In genomic region chr2L:3004601-3005000, dm6 we compare ENCODE assay signal across 4 fruit fly cellular contexts.
TF ChIP-seq lines count a peak whose summit lies in the region.

No protein-coding gene starts in this region.

- no peak for TF ChIP-seq CTCF in whole organism, embryonic (GFP tag; optimal IDR thresholded peaks at IDR 0.05; lab: Kevin White, UChicago)

TF ChIP-seq in whole organism, embryonic, 481 proteins besides CTCF, POLR2A, EP300 and RAD21 (continues in another document):
- peak; percentile 1 for TF ChIP-seq CG2712 (tag; optimal IDR thresholded peaks at IDR 0.05; lab: Kevin White, UChicago)
- TF ChIP-seq CG43689 (GFP tag; IDR thresholded peaks at IDR 0.05; lab: Robert Waterston, UW) = no peak
- TF ChIP-seq CG14050 (GFP tag; IDR thresholded peaks at IDR 0.05; lab: Robert Waterston, UW) = no peak
- TF ChIP-seq CG1647 (GFP tag; optimal IDR thresholded peaks at IDR 0.05; lab: Kevin White, UChicago) = no peak
- no peak for TF ChIP-seq CG13296 (GFP tag; optimal IDR thresholded peaks at IDR 0.05; lab: Kevin White, UChicago)
- no peak for TF ChIP-seq CG8388 (GFP tag; optimal IDR thresholded peaks at IDR 0.05; lab: Kevin White, UChicago)
- no peak for TF ChIP-seq pzg (GFP tag; optimal IDR thresholded peaks at IDR 0.05; lab: Kevin White, UChicago)
- no peak for TF ChIP-seq CG7357 (GFP tag; IDR thresholded peaks at IDR 0.05; lab: Robert Waterston, UW)
- no peak for TF ChIP-seq CG11398 (GFP tag; optimal IDR thresholded peaks at IDR 0.05; lab: Kevin White, UChicago)
- no peak for TF ChIP-seq peb (GFP tag; IDR thresholded peaks at IDR 0.05; lab: Robert Waterston, UW)
- TF ChIP-seq rib (GFP tag; IDR thresholded peaks at IDR 0.05; lab: Robert Waterston, UW) = no peak
- no peak for TF ChIP-seq Hr3 (GFP tag; optimal IDR thresholded peaks at IDR 0.05; lab: Kevin White, UChicago)
- no peak for TF ChIP-seq nerfin-2 (GFP tag; IDR thresholded peaks at IDR 0.05; lab: Robert Waterston, UW; ENCODE audit: partially characterized antibody)
- no peak for TF ChIP-seq fd96Cb (tag; optimal IDR thresholded peaks at IDR 0.05; lab: Kevin White, UChicago)
- no peak for TF ChIP-seq CG12769 (tag; optimal IDR thresholded peaks at IDR 0.05; lab: Kevin White, UChicago)
- TF ChIP-seq Med (GFP tag; lab: Kevin White, UChicago) = peak; percentile 77
- TF ChIP-seq BEAF-32 (GFP tag; optimal IDR thresholded peaks at IDR 0.05; lab: Kevin White, UChicago) = no peak
- no peak for TF ChIP-seq p53 (GFP tag; optimal IDR thresholded peaks at IDR 0.05; lab: Kevin White, UChicago)
- TF ChIP-seq CG14441 (GFP tag; IDR thresholded peaks at IDR 0.05; lab: Robert Waterston, UW) = no peak
- no peak for TF ChIP-seq ewg (GFP tag; optimal IDR thresholded peaks at IDR 0.05; lab: Kevin White, UChicago)
- no peak for TF ChIP-seq gsb (GFP tag; IDR thresholded peaks at IDR 0.05; lab: Robert Waterston, UW)
- TF ChIP-seq NFAT (GFP tag; IDR thresholded peaks at IDR 0.05; lab: Robert Waterston, UW) = no peak
- TF ChIP-seq zf30C (GFP tag; optimal IDR thresholded peaks at IDR 0.05; lab: Kevin White, UChicago) = peak; percentile 30
- no peak for TF ChIP-seq Dek (tag; optimal IDR thresholded peaks at IDR 0.05; lab: Kevin White, UChicago)

TF ChIP-seq in whole organism, prepupa, 60 proteins besides CTCF, POLR2A, EP300 and RAD21 (continues in another document):
- TF ChIP-seq Lpt (GFP tag; optimal IDR thresholded peaks at IDR 0.05; lab: Kevin White, UChicago) = no peak
- no peak for TF ChIP-seq Blimp-1 (GFP tag; optimal IDR thresholded peaks at IDR 0.05; lab: Kevin White, UChicago)
- TF ChIP-seq CG3919 (GFP tag; optimal IDR thresholded peaks at IDR 0.05; lab: Kevin White, UChicago) = peak; percentile 65
- peak; percentile 76 for TF ChIP-seq esn (GFP tag; optimal IDR thresholded peaks at IDR 0.05; lab: Kevin White, UChicago)
- peak; percentile 27 to 38 for TF ChIP-seq ss (GFP tag; optimal IDR thresholded peaks at IDR 0.05; lab: Kevin White, UChicago)
- TF ChIP-seq CG32006 (GFP tag; optimal IDR thresholded peaks at IDR 0.05; lab: Kevin White, UChicago) = peak; percentile 3
- TF ChIP-seq CG3032 (tag; optimal IDR thresholded peaks at IDR 0.05; lab: Kevin White, UChicago) = peak; percentile 22
- TF ChIP-seq CG10669 (GFP tag; optimal IDR thresholded peaks at IDR 0.05; lab: Kevin White, UChicago) = peak; percentile 22
- peak; percentile 49 for TF ChIP-seq cyc (GFP tag; optimal IDR thresholded peaks at IDR 0.05; lab: Kevin White, UChicago)
- TF ChIP-seq topi (GFP tag; optimal IDR thresholded peaks at IDR 0.05; lab: Kevin White, UChicago) = peak; percentile 29
- peak; percentile 48 for TF ChIP-seq Ets96B (tag; optimal IDR thresholded peaks at IDR 0.05; lab: Kevin White, UChicago)
- TF ChIP-seq CG34406 (GFP tag; optimal IDR thresholded peaks at IDR 0.05; lab: Kevin White, UChicago) = peak; percentile 58
- peak; percentile 16 for TF ChIP-seq Ets21C (GFP tag; optimal IDR thresholded peaks at IDR 0.05; lab: Kevin White, UChicago)
- no peak for TF ChIP-seq fkh (GFP tag; optimal IDR thresholded peaks at IDR 0.05; lab: Kevin White, UChicago)
- TF ChIP-seq CG11902 (GFP tag; optimal IDR thresholded peaks at IDR 0.05; lab: Kevin White, UChicago) = peak; percentile 11
- TF ChIP-seq CG6792 (GFP tag; optimal IDR thresholded peaks at IDR 0.05; lab: Kevin White, UChicago) = peak; percentile 53
- peak; percentile 25 for TF ChIP-seq CG9139 (GFP tag; optimal IDR thresholded peaks at IDR 0.05; lab: Kevin White, UChicago)
- TF ChIP-seq Sox102F (GFP tag; optimal IDR thresholded peaks at IDR 0.05; lab: Kevin White, UChicago) = peak; percentile 51
- peak; percentile 66 for TF ChIP-seq CG6163 (GFP tag; IDR thresholded peaks at IDR 0.05; lab: Robert Waterston, UW)
- no peak for TF ChIP-seq CG8119 (GFP tag; IDR thresholded peaks at IDR 0.05; lab: Robert Waterston, UW)
- TF ChIP-seq Hr38 (GFP tag; optimal IDR thresholded peaks at IDR 0.05; lab: Kevin White, UChicago) = no peak
- peak; percentile 19 for TF ChIP-seq achi (GFP tag; optimal IDR thresholded peaks at IDR 0.05; lab: Kevin White, UChicago)
- peak; percentile 40 for TF ChIP-seq acj6 (GFP tag; optimal IDR thresholded peaks at IDR 0.05; lab: Kevin White, UChicago)
- TF ChIP-seq CG4318 (GFP tag; optimal IDR thresholded peaks at IDR 0.05; lab: Kevin White, UChicago) = no peak

TF ChIP-seq in whole organism, pupa, 21 proteins besides CTCF, POLR2A, EP300 and RAD21:
- TF ChIP-seq rn (GFP tag; IDR thresholded peaks at IDR 0.05; lab: Robert Waterston, UW) (no peak), fd96Ca (GFP tag; IDR thresholded peaks at IDR 0.05; lab: Robert Waterston, UW) (peak; percentile 55; the same call in 2 of the 3 replicates), CG8301 (tag; optimal IDR thresholded peaks at IDR 0.05; lab: Kevin White, UChicago) (no peak), Pif1B (GFP tag; optimal IDR thresholded peaks at IDR 0.05; lab: Kevin White, UChicago) (peak; percentile 4), Ets98B (GFP tag; IDR thresholded peaks at IDR 0.05; lab: Robert Waterston, UW) (no peak), CG4496 (GFP tag; IDR thresholded peaks at IDR 0.05; lab: Robert Waterston, UW) (peak; percentile 44; the same call in 2 of the 3 replicates), CG13204 (GFP tag; optimal IDR thresholded peaks at IDR 0.05; lab: Kevin White, UChicago) (peak; percentile 33), CG32121 (GFP tag; IDR thresholded peaks at IDR 0.05; lab: Robert Waterston, UW) (no peak), CG14655 (GFP tag; optimal IDR thresholded peaks at IDR 0.05; lab: Kevin White, UChicago) (no peak), CG12605 (GFP tag; IDR thresholded peaks at IDR 0.05; lab: Robert Waterston, UW) (no peak), CG9948 (tag; optimal IDR thresholded peaks at IDR 0.05; lab: Kevin White, UChicago) (peak; percentile 10), gl (tag; optimal IDR thresholded peaks at IDR 0.05; lab: Kevin White, UChicago) (peak; percentile 3), CG8159 (tag; optimal IDR thresholded peaks at IDR 0.05; lab: Kevin White, UChicago) (peak; percentile 41), Snoo (tag; optimal IDR thresholded peaks at IDR 0.05; lab: Kevin White, UChicago) (peak; percentile 11), Pif1A (GFP tag; optimal IDR thresholded peaks at IDR 0.05; lab: Kevin White, UChicago) (peak; percentile 18), CG10348 (GFP tag; IDR thresholded peaks at IDR 0.05; lab: Robert Waterston, UW) (no peak), D1 (tag; optimal IDR thresholded peaks at IDR 0.05; lab: Kevin White, UChicago) (no peak), EcR (GFP tag; optimal IDR thresholded peaks at IDR 0.05; lab: Kevin White, UChicago) (peak; percentile 61), CG17806 (tag; optimal IDR thresholded peaks at IDR 0.05; lab: Kevin White, UChicago) (peak; percentile 53), CG34367 (tag; optimal IDR thresholded peaks at IDR 0.05; lab: Kevin White, UChicago) (peak; percentile 25), CG15710 (tag; optimal IDR thresholded peaks at IDR 0.05; lab: Kevin White, UChicago) (peak; percentile 45)
TF ChIP-seq in whole organism, pupa: peak in this region for 13.

TF ChIP-seq in whole organism, wandering third instar larva, 38 proteins besides CTCF, POLR2A, EP300 and RAD21 (continues in another document):
- TF ChIP-seq Mio (GFP tag; optimal IDR thresholded peaks at IDR 0.05; lab: Kevin White, UChicago) (no peak), CrebA (GFP tag; optimal IDR thresholded peaks at IDR 0.05; lab: Kevin White, UChicago; ENCODE audit: borderline replicate concordance) (no peak), Dif (GFP tag; optimal IDR thresholded peaks at IDR 0.05; lab: Kevin White, UChicago; ENCODE audit: partially characterized antibody) (no peak), dmrt93B (GFP tag; optimal IDR thresholded peaks at IDR 0.05; lab: Kevin White, UChicago) (no peak), tai (GFP tag; optimal IDR thresholded peaks at IDR 0.05; lab: Kevin White, UChicago) (no peak), GATAd (GFP tag; optimal IDR thresholded peaks at IDR 0.05; lab: Kevin White, UChicago) (no peak), foxo (GFP tag; optimal IDR thresholded peaks at IDR 0.05; lab: Kevin White, UChicago) (peak in 1 of 2 experiments; percentile 64), fru (GFP tag; optimal IDR thresholded peaks at IDR 0.05; lab: Kevin White, UChicago) (peak; percentile 62), Myc (optimal IDR thresholded peaks at IDR 0.05; lab: Kevin White, UChicago) (no peak), Jra (GFP tag; optimal IDR thresholded peaks at IDR 0.05; lab: Kevin White, UChicago) (no peak), Hnf4 (GFP tag; optimal IDR thresholded peaks at IDR 0.05; lab: Kevin White, UChicago) (peak; percentile 21), OdsH (GFP tag; optimal IDR thresholded peaks at IDR 0.05; lab: Kevin White, UChicago) (peak; percentile 2), Hr78 (GFP tag; optimal IDR thresholded peaks at IDR 0.05; lab: Kevin White, UChicago) (no peak), Dfd (GFP tag; optimal IDR thresholded peaks at IDR 0.05; lab: Kevin White, UChicago) (no peak), lola (GFP tag; optimal IDR thresholded peaks at IDR 0.05; lab: Kevin White, UChicago) (no peak), N (GFP tag; optimal IDR thresholded peaks at IDR 0.05; lab: Kevin White, UChicago) (no peak), Rel (GFP tag; optimal IDR thresholded peaks at IDR 0.05; lab: Kevin White, UChicago) (no peak), Rel (tag; optimal IDR thresholded peaks at IDR 0.05; lab: Kevin White, UChicago) (no peak), HLH106 (tag; optimal IDR thresholded peaks at IDR 0.05; lab: Kevin White, UChicago) (peak; percentile 47), jim (GFP tag; optimal IDR thresholded peaks at IDR 0.05; lab: Kevin White, UChicago) (no peak), Hr83 (GFP tag; optimal IDR thresholded peaks at IDR 0.05; lab: Kevin White, UChicago; ENCODE audit: poor library complexity, severe bottlenecking) (no peak), usp (GFP tag; optimal IDR thresholded peaks at IDR 0.05; lab: Kevin White, UChicago) (no peak), ey (GFP tag; optimal IDR thresholded peaks at IDR 0.05; lab: Kevin White, UChicago) (peak; percentile 22), sage (GFP tag; optimal IDR thresholded peaks at IDR 0.05; lab: Kevin White, UChicago) (no peak), psq (GFP tag; optimal IDR thresholded peaks at IDR 0.05; lab: Kevin White, UChicago) (peak; percentile 31), dl (GFP tag; optimal IDR thresholded peaks at IDR 0.05; lab: Kevin White, UChicago; ENCODE audit: insufficient read depth in 1 of 2, partially characterized antibody in 2 of 2) (no peak), CG9705 (GFP tag; optimal IDR thresholded peaks at IDR 0.05; lab: Kevin White, UChicago) (no peak), h (GFP tag; optimal IDR thresholded peaks at IDR 0.05; lab: Kevin White, UChicago) (peak; percentile 37), Sp1 (GFP tag; optimal IDR thresholded peaks at IDR 0.05; lab: Kevin White, UChicago) (peak; percentile 36), woc (GFP tag; optimal IDR thresholded peaks at IDR 0.05; lab: Kevin White, UChicago) (peak; percentile 10), brk (GFP tag; optimal IDR thresholded peaks at IDR 0.05; lab: Kevin White, UChicago) (no peak), br (GFP tag; optimal IDR thresholded peaks at IDR 0.05; lab: Kevin White, UChicago) (peak; percentile 63), dsf (GFP tag; optimal IDR thresholded peaks at IDR 0.05; lab: Kevin White, UChicago; ENCODE audit: borderline replicate concordance) (no peak)

Comparison
In these comparisons a context has a peak if more than half of its experiments do, and no peak if none do; other contexts are left out.
1. Of the 7 proteins assayed by ChIP-seq in both whole organism, embryonic and whole organism, prepupa: peak only in whole organism, embryonic: none; only in whole organism, prepupa: CG6854, Hr39 and Sox102F; in both: none; in neither: 4.